Worm (Caenorhabditis elegans): ENCODE data around the gene F54E7.6.

The F54E7.6 gene

DNA sequence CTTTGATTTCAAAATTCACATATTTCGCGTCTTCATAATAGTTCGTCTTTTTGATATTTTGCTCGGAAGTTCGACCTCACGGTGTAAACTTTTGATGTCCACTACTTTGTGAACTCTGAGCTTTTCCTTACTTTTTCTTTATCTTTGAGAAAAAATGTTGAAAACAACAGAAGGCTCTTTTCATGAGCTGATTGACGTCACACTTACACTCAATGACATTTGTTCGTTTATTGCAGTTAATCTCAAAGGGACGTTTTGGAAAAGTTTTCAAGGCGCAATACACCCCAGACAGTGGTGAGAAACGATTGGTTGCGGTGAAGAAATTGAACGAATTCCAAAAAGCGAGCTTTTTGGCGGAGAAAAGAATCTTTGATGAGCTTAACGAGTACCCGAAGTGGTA, 31.7 kb downstream of the F54E7.6 start:
- TF ChIP-seq drap-1 (GFP tag; optimal IDR thresholded peaks at IDR 0.05) (no peak), nhr-2 (tag; optimal IDR thresholded peaks at IDR 0.05) (no peak), elt-1 (tag; optimal IDR thresholded peaks at IDR 0.05; ENCODE audit: borderline replicate concordance, insufficient read depth) (no peak), M03D4.4 (tag; optimal IDR thresholded peaks at IDR 0.05) (no peak), cnd-1 (tag; optimal IDR thresholded peaks at IDR 0.05) (no peak), pha-4 (tag; optimal IDR thresholded peaks at IDR 0.05) (no peak), sptf-1 (tag; optimal IDR thresholded peaks at IDR 0.05) (no peak), nhr-76 (tag; optimal IDR thresholded peaks at IDR 0.05) (no peak), lin-13 (tag; optimal IDR thresholded peaks at IDR 0.05) (no peak), mls-2 (tag; optimal IDR thresholded peaks at IDR 0.05) (no peak), flh-1 (GFP tag; optimal IDR thresholded peaks at IDR 0.05) (no peak), elt-3 (tag; optimal IDR thresholded peaks at IDR 0.05) (no peak), hlh-1 (tag; optimal IDR thresholded peaks at IDR 0.05) (no peak), ceh-39 (tag; optimal IDR thresholded peaks at IDR 0.05) (no peak), snpc-4 (tag; optimal IDR thresholded peaks at IDR 0.05) (no peak), unc-120 (tag; optimal IDR thresholded peaks at IDR 0.05; ENCODE audit: poor library complexity, severe bottlenecking) (no peak), ztf-11 (tag; optimal IDR thresholded peaks at IDR 0.05) (no peak), ceh-43 (GFP tag; optimal IDR thresholded peaks at IDR 0.05) (no peak), mab-5 (tag; optimal IDR thresholded peaks at IDR 0.05) (no peak), ces-1 (GFP tag; optimal IDR thresholded peaks at IDR 0.05) (no peak)

- TF ChIP-seq zip-8 (tag; optimal IDR thresholded peaks at IDR 0.05), result peak; percentile 90
These were observed 33.4 kb downstream of the F54E7.6 start for ce11 chrIII:5627532-5627931.

ce11 chrIII:5624835-5625234, 36.0 kb downstream of the F54E7.6 start, which contains the start of gene daf-4:
TSS of gene daf-4 (plus strand) at chrIII:5625135.
- TF ChIP-seq unc-120 (tag; optimal IDR thresholded peaks at IDR 0.05; ENCODE audit: poor library complexity, severe bottlenecking), result no peak
- TF ChIP-seq unc-62 (GFP tag; optimal IDR thresholded peaks at IDR 0.05), result no peak
- TF ChIP-seq lin-32 (GFP tag; optimal IDR thresholded peaks at IDR 0.05), result no peak
- TF ChIP-seq ceh-43 (GFP tag; optimal IDR thresholded peaks at IDR 0.05), result no peak
- TF ChIP-seq hlh-1 (tag; optimal IDR thresholded peaks at IDR 0.05), result no peak
- no peak for TF ChIP-seq ceh-39 (tag; optimal IDR thresholded peaks at IDR 0.05)
- no peak for TF ChIP-seq mep-1 (tag; optimal IDR thresholded peaks at IDR 0.05)
- TF ChIP-seq mls-2 (tag; optimal IDR thresholded peaks at IDR 0.05), result no peak
- TF ChIP-seq tbx-8 (GFP tag; optimal IDR thresholded peaks at IDR 0.05), result no peak
- no peak for TF ChIP-seq bed-3 (GFP tag; optimal IDR thresholded peaks at IDR 0.05)
- TF ChIP-seq unc-39 (tag; optimal IDR thresholded peaks at IDR 0.05), result no peak
- no peak for TF ChIP-seq M03D4.4 (tag; optimal IDR thresholded peaks at IDR 0.05)
- no peak for TF ChIP-seq flh-1 (GFP tag; optimal IDR thresholded peaks at IDR 0.05)
- no peak for TF ChIP-seq sem-2 (GFP tag; optimal IDR thresholded peaks at IDR 0.05)
- TF ChIP-seq nhr-237 (tag; optimal IDR thresholded peaks at IDR 0.05), result no peak
- TF ChIP-seq ztf-11 (tag; optimal IDR thresholded peaks at IDR 0.05), result no peak

DNA sequence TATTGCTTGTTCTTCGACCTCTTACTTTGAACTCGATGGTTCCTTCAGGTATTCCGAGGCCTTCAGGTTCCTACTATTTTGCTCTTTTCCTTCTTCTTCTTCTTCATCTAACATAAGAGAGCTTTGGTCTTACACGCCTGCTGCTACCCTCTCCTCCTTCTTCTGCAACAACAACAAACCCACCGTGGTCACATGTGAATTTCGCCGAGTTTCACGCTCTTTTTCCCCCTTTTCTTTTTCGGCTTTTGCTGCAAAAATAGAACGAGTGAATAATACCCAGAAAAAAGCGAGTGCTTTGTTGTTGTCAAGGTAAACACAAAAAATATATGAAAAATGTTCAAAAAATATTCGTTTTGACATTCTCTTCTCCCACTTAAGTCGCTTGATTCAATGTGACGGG, 37.5 kb downstream of the F54E7.6 start:
- TF ChIP-seq unc-120 (tag; optimal IDR thresholded peaks at IDR 0.05; ENCODE audit: poor library complexity, severe bottlenecking), result peak; percentile 30
- TF ChIP-seq mab-5 (tag; optimal IDR thresholded peaks at IDR 0.05), result no peak
- peak; percentile 38 for TF ChIP-seq hlh-1 (tag; optimal IDR thresholded peaks at IDR 0.05)

DNA sequence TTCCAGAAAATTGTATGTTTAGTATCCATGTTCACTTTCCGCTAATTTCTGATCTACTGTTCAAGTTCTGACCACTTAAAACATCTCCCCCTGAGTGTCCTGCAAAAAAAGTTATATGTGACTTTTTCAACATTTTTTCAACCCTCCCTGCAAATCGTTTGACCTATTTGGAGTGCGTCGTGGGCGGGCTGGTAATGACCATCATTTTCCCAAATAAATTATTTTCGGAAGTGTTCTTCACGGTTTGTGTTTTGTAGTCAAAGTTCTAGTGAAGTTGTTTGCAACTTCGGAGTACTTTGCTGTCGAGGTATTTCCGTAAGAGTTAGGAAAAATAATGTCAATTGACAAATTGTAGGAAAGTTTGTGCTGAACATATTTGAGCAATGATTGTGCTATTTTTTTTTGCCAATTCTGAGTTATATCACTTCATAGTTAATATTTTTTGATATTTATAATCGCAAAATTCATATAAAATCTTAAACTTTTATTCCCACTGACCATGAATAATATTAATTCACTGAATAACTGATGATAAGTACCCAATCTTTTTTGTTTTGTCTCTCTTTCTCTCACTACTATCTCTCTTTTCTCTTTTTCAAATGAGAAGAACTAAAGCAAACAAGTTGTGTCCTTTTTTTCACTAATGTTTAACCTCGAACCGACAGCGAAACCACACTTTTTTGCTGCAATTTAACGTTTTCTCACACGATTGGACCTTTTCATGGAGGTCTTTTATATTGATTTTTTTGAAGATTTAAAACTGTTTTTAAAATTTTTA, 38.5 kb downstream of the F54E7.6 start:
- TF ChIP-seq M03D4.4 (tag; optimal IDR thresholded peaks at IDR 0.05) (no peak), ceh-39 (tag; optimal IDR thresholded peaks at IDR 0.05) (no peak), elt-3 (tag; optimal IDR thresholded peaks at IDR 0.05) (no peak), unc-62 (GFP tag; optimal IDR thresholded peaks at IDR 0.05) (no peak), sptf-1 (tag; optimal IDR thresholded peaks at IDR 0.05) (no peak), bed-3 (GFP tag; optimal IDR thresholded peaks at IDR 0.05) (no peak), tbx-8 (GFP tag; optimal IDR thresholded peaks at IDR 0.05) (no peak), hlh-1 (tag; optimal IDR thresholded peaks at IDR 0.05) (no peak), elt-1 (tag; optimal IDR thresholded peaks at IDR 0.05; ENCODE audit: borderline replicate concordance, insufficient read depth) (no peak), ceh-83 (GFP tag; optimal IDR thresholded peaks at IDR 0.05) (no peak), lin-32 (GFP tag; optimal IDR thresholded peaks at IDR 0.05) (no peak), flh-1 (GFP tag; optimal IDR thresholded peaks at IDR 0.05) (no peak), nhr-237 (tag; optimal IDR thresholded peaks at IDR 0.05) (no peak), unc-120 (tag; optimal IDR thresholded peaks at IDR 0.05; ENCODE audit: poor library complexity, severe bottlenecking) (no peak), pha-4 (tag; optimal IDR thresholded peaks at IDR 0.05) (no peak), blmp-1 (tag; optimal IDR thresholded peaks at IDR 0.05) (no peak), mls-2 (tag; optimal IDR thresholded peaks at IDR 0.05) (no peak), lin-13 (tag; optimal IDR thresholded peaks at IDR 0.05) (no peak), nhr-12 (tag; optimal IDR thresholded peaks at IDR 0.05) (no peak)
